Worm (Caenorhabditis elegans): ENCODE data around the gene Y71G10AR.4.

Y71G10AR.4 gene

DNA sequence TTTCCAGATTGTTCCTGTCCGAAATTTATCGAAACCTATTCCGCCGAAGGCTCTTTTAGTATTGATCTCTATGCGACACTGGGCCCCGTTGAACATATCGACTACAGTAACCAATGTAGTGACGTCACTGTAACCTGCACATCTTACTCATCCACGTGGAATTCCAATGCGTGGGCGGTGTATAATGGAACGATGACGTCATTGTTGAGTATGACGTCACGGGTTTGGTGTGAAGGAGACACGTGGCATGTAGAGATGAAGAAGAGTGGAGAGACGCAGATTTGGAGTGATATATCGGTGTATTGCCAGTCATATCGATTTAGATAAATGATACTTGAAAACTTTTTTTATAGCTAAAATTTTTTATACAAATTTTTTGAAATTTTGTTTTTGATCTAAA, 28.5 kb upstream of the Y71G10AR.4 start:
- TF ChIP-seq nhr-43 (tag; optimal IDR thresholded peaks at IDR 0.05; ENCODE audit: poor library complexity, severe bottlenecking), result no peak
- no peak for TF ChIP-seq ZK546.5 (tag; optimal IDR thresholded peaks at IDR 0.05)
- TF ChIP-seq nhr-25 (tag; optimal IDR thresholded peaks at IDR 0.05), result no peak
- no peak for TF ChIP-seq ztf-11 (tag; optimal IDR thresholded peaks at IDR 0.05)
- no peak for TF ChIP-seq mdl-1 (tag; optimal IDR thresholded peaks at IDR 0.05)

DNA sequence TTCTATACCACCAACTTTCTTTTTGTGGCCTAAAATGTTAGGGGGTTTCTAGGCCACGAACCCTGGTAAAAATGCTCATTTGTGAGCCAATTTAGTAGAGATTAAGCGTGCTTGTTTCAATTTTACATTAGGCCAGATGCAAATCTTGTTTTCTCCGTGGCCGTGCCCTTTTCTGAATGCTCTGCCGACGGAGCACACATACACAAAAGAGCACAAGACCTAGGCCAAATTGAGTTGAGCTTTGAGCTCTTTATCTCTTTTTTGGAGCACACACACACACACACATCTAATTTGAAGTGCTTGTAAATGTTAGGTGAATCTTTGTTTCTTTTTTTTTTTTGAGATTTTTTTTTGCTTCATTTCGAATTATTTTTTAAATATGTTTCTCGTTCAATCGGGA, 26.0 kb upstream of the Y71G10AR.4 start:
- no peak for TF ChIP-seq nhr-25 (tag; optimal IDR thresholded peaks at IDR 0.05)
- no peak for TF ChIP-seq nhr-76 (tag; optimal IDR thresholded peaks at IDR 0.05)
- no peak for TF ChIP-seq nhr-77 (tag; optimal IDR thresholded peaks at IDR 0.05)
- peak; percentile 35 for TF ChIP-seq fkh-10 (GFP tag; optimal IDR thresholded peaks at IDR 0.05)

DNA sequence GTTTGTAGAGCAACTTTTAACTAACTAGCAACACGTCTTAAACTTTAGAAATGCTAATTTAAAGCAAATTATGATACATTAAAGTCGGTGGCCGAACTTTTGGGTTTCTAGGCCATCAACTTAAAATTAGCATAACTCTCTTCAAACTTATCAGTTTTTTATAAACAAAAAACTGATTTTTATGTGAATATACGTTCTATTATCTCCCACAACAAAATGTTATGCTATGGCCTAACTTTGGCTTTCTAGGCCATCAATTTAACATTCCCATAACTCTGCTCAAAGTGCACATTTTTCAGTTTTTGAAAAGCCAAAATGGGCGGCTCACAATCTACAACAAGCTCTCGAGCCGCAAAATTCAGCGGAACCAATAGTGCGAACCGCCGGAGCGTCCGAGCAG, 23.6 kb upstream of the Y71G10AR.4 start, which contains the start of gene C54E4.1:
C54E4.1 (plus strand) TSS at position 301 of the 400 bp plus-strand sequence.
- TF ChIP-seq R02D3.7 (tag; optimal IDR thresholded peaks at IDR 0.05) (no peak), elt-1 (tag; optimal IDR thresholded peaks at IDR 0.05) (no peak), daf-12 (tag; optimal IDR thresholded peaks at IDR 0.05) (no peak), pha-4 (tag; optimal IDR thresholded peaks at IDR 0.05) (no peak), unc-62 (GFP tag; optimal IDR thresholded peaks at IDR 0.05) (no peak), elt-3 (tag; optimal IDR thresholded peaks at IDR 0.05) (no peak), lsy-12 (tag; optimal IDR thresholded peaks at IDR 0.05) (no peak), hmg-11 (tag; optimal IDR thresholded peaks at IDR 0.05) (no peak), pqm-1 (tag; optimal IDR thresholded peaks at IDR 0.05) (no peak), skn-1 (tag; optimal IDR thresholded peaks at IDR 0.05) (no peak), snpc-4 (tag; optimal IDR thresholded peaks at IDR 0.05) (no peak), nhr-23 (tag; optimal IDR thresholded peaks at IDR 0.05) (no peak), ceh-16 (tag; optimal IDR thresholded peaks at IDR 0.05) (no peak), egl-27 (tag; optimal IDR thresholded peaks at IDR 0.05) (no peak)

ce11 chrIV:2177545-2177944, 21.3 kb upstream of the Y71G10AR.4 start, which contains the start of gene hrpu-2:
Gene hrpu-2 (plus strand): TSS chrIV:2177896.
- TF ChIP-seq R02D3.7 (tag; optimal IDR thresholded peaks at IDR 0.05) (peak; percentile 65), egl-27 (tag; optimal IDR thresholded peaks at IDR 0.05) (peak; percentile 16), nhr-77 (tag; optimal IDR thresholded peaks at IDR 0.05) (no peak), nhr-237 (tag; optimal IDR thresholded peaks at IDR 0.05) (no peak), nhr-25 (tag; optimal IDR thresholded peaks at IDR 0.05) (peak; percentile 68), nhr-43 (tag; optimal IDR thresholded peaks at IDR 0.05; ENCODE audit: poor library complexity, severe bottlenecking) (peak; percentile 77), lin-15B (tag; optimal IDR thresholded peaks at IDR 0.05) (peak; percentile 89), pqm-1 (tag; optimal IDR thresholded peaks at IDR 0.05) (no peak), snpc-4 (tag; optimal IDR thresholded peaks at IDR 0.05) (peak; percentile 68), nhr-28 (tag; optimal IDR thresholded peaks at IDR 0.05) (no peak), nhr-12 (tag; optimal IDR thresholded peaks at IDR 0.05) (no peak), nhr-23 (tag; optimal IDR thresholded peaks at IDR 0.05) (peak; percentile 78), nhr-67 (tag; optimal IDR thresholded peaks at IDR 0.05) (no peak), aly-2 (tag; optimal IDR thresholded peaks at IDR 0.05) (no peak), jun-1 (tag; optimal IDR thresholded peaks at IDR 0.05) (peak; percentile 81), lsy-12 (tag; optimal IDR thresholded peaks at IDR 0.05) (peak; percentile 76), nfya-1 (tag; optimal IDR thresholded peaks at IDR 0.05; ENCODE audit: insufficient read depth) (peak; percentile 84), ama-1 (optimal IDR thresholded peaks at IDR 0.05) (peak; percentile 24), mml-1 (tag; optimal IDR thresholded peaks at IDR 0.05) (no peak), tbx-2 (tag; optimal IDR thresholded peaks at IDR 0.05) (peak; percentile 79), pha-4 (tag; optimal IDR thresholded peaks at IDR 0.05) (peak; percentile 78), fkh-10 (GFP tag; optimal IDR thresholded peaks at IDR 0.05) (peak; percentile 78), ceh-16 (tag; optimal IDR thresholded peaks at IDR 0.05) (no peak), elt-2 (tag; optimal IDR thresholded peaks at IDR 0.05) (peak; percentile 36), skn-1 (tag; optimal IDR thresholded peaks at IDR 0.05) (peak; percentile 81), mdl-1 (tag; optimal IDR thresholded peaks at IDR 0.05) (no peak), ztf-4 (tag; optimal IDR thresholded peaks at IDR 0.05) (no peak), zag-1 (tag; optimal IDR thresholded peaks at IDR 0.05) (peak; percentile 2), ZK546.5 (tag; optimal IDR thresholded peaks at IDR 0.05) (no peak), ceh-28 (tag; optimal IDR thresholded peaks at IDR 0.05) (peak; percentile 79), nhr-76 (tag; optimal IDR thresholded peaks at IDR 0.05) (no peak), daf-12 (tag; optimal IDR thresholded peaks at IDR 0.05) (no peak), elt-1 (tag; optimal IDR thresholded peaks at IDR 0.05) (no peak), unc-62 (GFP tag; optimal IDR thresholded peaks at IDR 0.05) (no peak), elt-3 (tag; optimal IDR thresholded peaks at IDR 0.05) (no peak), fkh-2 (tag; optimal IDR thresholded peaks at IDR 0.05) (no peak), egl-5 (tag; optimal IDR thresholded peaks at IDR 0.05) (no peak), hmg-11 (tag; optimal IDR thresholded peaks at IDR 0.05) (peak; percentile 9), ceh-82 (tag; optimal IDR thresholded peaks at IDR 0.05) (peak; percentile 77), fos-1 (tag; optimal IDR thresholded peaks at IDR 0.05) (no peak), sea-2 (GFP tag; optimal IDR thresholded peaks at IDR 0.05) (no peak), eor-1 (tag; optimal IDR thresholded peaks at IDR 0.05) (no peak), ztf-11 (tag; optimal IDR thresholded peaks at IDR 0.05) (no peak), nhr-11 (tag; optimal IDR thresholded peaks at IDR 0.05) (peak; percentile 15), ceh-9 (tag; optimal IDR thresholded peaks at IDR 0.05) (no peak)
